Worm (Caenorhabditis elegans) whole organism, young adult: Measurements from ENCODE around the gene D1069.3.

Experiments
- B0336.3 ChIP-seq: fragments of 200-800 bp; sonication (Bioruptor generic); IDR thresholded peaks from 2 replicates; pipeline ENCODE4 v1.3.6; 2022; ENCODE audit warnings: missing genetic modification characterization, missing compliant biosample characterization
- D2030.7 ChIP-seq: fragments of 200-800 bp; sonication (Bioruptor generic); IDR thresholded peaks from 2 replicates; pipeline ENCODE4 v1.3.6; 2022; ENCODE audit warnings: missing genetic modification reagents, missing genetic modification characterization, missing compliant biosample characterization
- F33H1.4 ChIP-seq: fragments of 200-800 bp; sonication (Bioruptor generic); IDR thresholded peaks from 2 replicates; pipeline ENCODE4 v1.3.6; 2022; ENCODE audit warnings: missing genetic modification reagents, missing genetic modification characterization, missing compliant biosample characterization
- F49E8.2 ChIP-seq: sonication (generic microtip); optimal IDR thresholded peaks from 3 replicates; lab custom pipeline; 2017; ENCODE audit warnings: missing genetic modification characterization, mild to moderate bottlenecking, missing compliant biosample characterization, antibody characterized with exemption, moderate library complexity; ENCODE audit not compliant: insufficient read depth
- F57C9.4 ChIP-seq: sonication (generic microtip); optimal IDR thresholded peaks from 2 replicates; lab custom pipeline; 2017; ENCODE audit warnings: mild to moderate bottlenecking, missing genetic modification characterization, missing compliant biosample characterization
- Y53G8AR.9 ChIP-seq: fragments of 200-800 bp; sonication (Bioruptor generic); conservative IDR thresholded peaks from 2 replicates; pipeline ENCODE4 v1.3.6; 2022; ENCODE audit warnings: missing genetic modification reagents, missing genetic modification characterization, missing compliant biosample characterization
- Y79H2A.3 ChIP-seq: fragments of 200-800 bp; sonication (Bioruptor generic); conservative IDR thresholded peaks from 2 replicates; pipeline ENCODE4 v1.3.6; 2022; ENCODE audit warnings: missing genetic modification reagents, missing genetic modification characterization, missing compliant biosample characterization
- aptf-2 ChIP-seq: fragments of 200-800 bp; sonication (Bioruptor generic); conservative IDR thresholded peaks from 2 replicates; pipeline ENCODE4 v1.3.6; 2022; ENCODE audit warnings: missing genetic modification reagents, missing genetic modification characterization, missing compliant biosample characterization
- attf-5 ChIP-seq: fragments of 200-800 bp; sonication (Bioruptor generic); optimal IDR thresholded peaks from 2 replicates; lab custom pipeline; 2018; ENCODE audit warnings: mild to moderate bottlenecking, missing genetic modification characterization, missing compliant biosample characterization
- cebp-1 ChIP-seq, 2 experiments: fragments of 200-800 bp in 1 of 2; sonication (Bioruptor generic) in 1 of 2; sonication (generic microtip) in 1 of 2; IDR thresholded peaks in 1 of 2; optimal IDR thresholded peaks in 1 of 2; 2 replicates each; pipeline versions ENCODE4 v1.3.6 to Lab custom; 2017 to 2022; ENCODE audit warnings: missing compliant biosample characterization in 2 of 2, missing genetic modification characterization in 2 of 2, mild to moderate bottlenecking in 1 of 2, missing genetic modification reagents in 1 of 2, moderate library complexity in 1 of 2
- ceh-27 ChIP-seq: fragments of 200-800 bp; sonication (Bioruptor generic); optimal IDR thresholded peaks from 2 replicates; lab custom pipeline; 2018; ENCODE audit warnings: mild to moderate bottlenecking, missing genetic modification characterization, moderate library complexity, missing compliant biosample characterization
- ceh-40 ChIP-seq: fragments of 200-800 bp; sonication (Bioruptor generic); IDR thresholded peaks from 2 replicates; pipeline ENCODE4 v1.3.6; 2022; ENCODE audit warnings: missing genetic modification characterization, missing compliant biosample characterization
- egl-18 ChIP-seq: fragments of 200-800 bp; sonication (Bioruptor generic); IDR thresholded peaks from 2 replicates; pipeline ENCODE4 v1.3.6; 2022; ENCODE audit warnings: missing genetic modification reagents, missing genetic modification characterization, missing compliant biosample characterization
- egl-44 ChIP-seq: fragments of 200-800 bp; sonication (Bioruptor generic); IDR thresholded peaks from 2 replicates; pipeline ENCODE4 v1.3.6; 2022; ENCODE audit warnings: missing genetic modification reagents, missing genetic modification characterization, missing compliant biosample characterization
- ets-4 ChIP-seq: fragments of 200-800 bp; sonication (Bioruptor generic); optimal IDR thresholded peaks from 2 replicates; lab custom pipeline; 2018; ENCODE audit warnings: mild to moderate bottlenecking, missing genetic modification characterization, missing compliant biosample characterization
- hmg-1.2 ChIP-seq: fragments of 200-800 bp; sonication (Bioruptor generic); IDR thresholded peaks from 2 replicates; pipeline ENCODE4 v1.3.6; 2022; ENCODE audit warnings: missing genetic modification reagents, missing genetic modification characterization, missing compliant biosample characterization
- hrde-1 ChIP-seq: sonication (generic microtip); optimal IDR thresholded peaks from 2 replicates; lab custom pipeline; 2016; ENCODE audit warnings: missing genetic modification characterization, mild to moderate bottlenecking, missing compliant biosample characterization, moderate library complexity, missing genotype, missing genetic modification reagents, borderline replicate concordance
- lin-40 ChIP-seq: sonication (generic microtip); optimal IDR thresholded peaks from 2 replicates; lab custom pipeline; 2016; ENCODE audit warnings: missing genetic modification characterization, mild to moderate bottlenecking, missing compliant biosample characterization, missing genotype, missing genetic modification reagents
- lir-1 ChIP-seq: fragments of 200-800 bp; sonication (Bioruptor generic); conservative IDR thresholded peaks from 2 replicates; pipeline ENCODE4 v1.3.6; 2022; ENCODE audit warnings: missing genetic modification reagents, missing genetic modification characterization, missing compliant biosample characterization
- lsl-1 ChIP-seq: fragments of 200-800 bp; sonication (Bioruptor generic); optimal IDR thresholded peaks from 2 replicates; lab custom pipeline; 2018; ENCODE audit warnings: mild to moderate bottlenecking, missing genetic modification characterization, moderate library complexity, missing compliant biosample characterization
- lsy-27 ChIP-seq: sonication (generic microtip); optimal IDR thresholded peaks from 2 replicates; lab custom pipeline; 2017; ENCODE audit warnings: missing genetic modification characterization, mild to moderate bottlenecking, missing compliant biosample characterization, antibody characterized with exemption, missing genotype, borderline replicate concordance; ENCODE audit not compliant: insufficient read depth
- madf-10 ChIP-seq: sonication (generic microtip); optimal IDR thresholded peaks from 2 replicates; lab custom pipeline; 2016; ENCODE audit warnings: mild to moderate bottlenecking, missing genetic modification characterization, missing compliant biosample characterization
- madf-3 ChIP-seq: fragments of 200-800 bp; sonication (Bioruptor generic); IDR thresholded peaks from 2 replicates; pipeline ENCODE4 v1.3.6; 2022; ENCODE audit warnings: missing genetic modification reagents, missing genetic modification characterization, missing compliant biosample characterization
- mcd-1 ChIP-seq: fragments of 200-800 bp; sonication (Bioruptor generic); IDR thresholded peaks from 2 replicates; pipeline ENCODE4 v1.3.6; 2022; ENCODE audit warnings: missing genetic modification reagents, missing genetic modification characterization, missing compliant biosample characterization
- mes-4 ChIP-seq: sonication (generic microtip); optimal IDR thresholded peaks from 2 replicates; lab custom pipeline; 2016; ENCODE audit warnings: missing genotype, missing genetic modification characterization, missing compliant biosample characterization
- mxl-1 ChIP-seq: sonication (generic microtip); optimal IDR thresholded peaks from 2 replicates; lab custom pipeline; 2016; ENCODE audit warnings: missing genetic modification characterization, missing compliant biosample characterization
- nfya-2 ChIP-seq: fragments of 200-800 bp; sonication (Bioruptor generic); IDR thresholded peaks from 2 replicates; pipeline ENCODE4 v1.3.6; 2022; ENCODE audit warnings: missing genetic modification reagents, missing genetic modification characterization, missing compliant biosample characterization
- nfyb-1 ChIP-seq: fragments of 200-800 bp; sonication (Bioruptor generic); IDR thresholded peaks from 2 replicates; pipeline ENCODE4 v1.3.6; 2022; ENCODE audit warnings: missing genetic modification reagents, missing genetic modification characterization, missing compliant biosample characterization
- nhr-90 ChIP-seq: sonication (generic microtip); optimal IDR thresholded peaks from 2 replicates; lab custom pipeline; 2016; ENCODE audit warnings: missing genotype, mild to moderate bottlenecking, missing genetic modification characterization, missing compliant biosample characterization
- pbrm-1 ChIP-seq: fragments of 200-800 bp; sonication (Bioruptor generic); IDR thresholded peaks from 2 replicates; pipeline ENCODE4 v1.3.6; 2022; ENCODE audit warnings: missing genetic modification reagents, missing genetic modification characterization, missing compliant biosample characterization
- rpc-1 ChIP-seq, 2 experiments: fragments of 150-350 bp in 1 of 2; sonication (generic microtip) in 1 of 2; optimal IDR thresholded peaks; 2 replicates each; lab custom pipeline; 2014 to 2018; ENCODE audit warnings: missing biosample characterization in 1 of 2, missing genetic modification characterization in 1 of 2, missing genetic modification reagents in 1 of 2, missing genotype in 1 of 2
- snpc-3.4 ChIP-seq: sonication (generic microtip); optimal IDR thresholded peaks from 2 replicates; lab custom pipeline; 2017; ENCODE audit warnings: missing genetic modification characterization, mild to moderate bottlenecking, missing compliant biosample characterization, antibody characterized with exemption, moderate library complexity, missing genotype, missing genetic modification reagents
- xnd-1 ChIP-seq: sonication (generic microtip); optimal IDR thresholded peaks from 2 replicates; lab custom pipeline; 2016; ENCODE audit warnings: missing genotype, missing genetic modification reagents, missing genetic modification characterization, missing compliant biosample characterization
- zim-3 ChIP-seq: sonication (generic microtip); optimal IDR thresholded peaks from 2 replicates; lab custom pipeline; 2017; ENCODE audit warnings: mild to moderate bottlenecking, missing genetic modification characterization, moderate library complexity, missing compliant biosample characterization
- ztf-22 ChIP-seq: fragments of 200-800 bp; sonication (Bioruptor generic); optimal IDR thresholded peaks from 2 replicates; lab custom pipeline; 2018; ENCODE audit warnings: mild to moderate bottlenecking, missing genetic modification characterization, moderate library complexity, missing compliant biosample characterization
- ztf-25 ChIP-seq: fragments of 200-800 bp; sonication (Bioruptor generic); IDR thresholded peaks from 2 replicates; pipeline ENCODE4 v1.3.6; 2022; ENCODE audit warnings: missing genetic modification reagents, missing genetic modification characterization, missing compliant biosample characterization
- ztf-26 ChIP-seq: sonication (generic microtip); optimal IDR thresholded peaks from 2 replicates; lab custom pipeline; 2017; ENCODE audit warnings: missing genetic modification characterization, missing compliant biosample characterization
- ztf-6 ChIP-seq: fragments of 200-800 bp; sonication (Bioruptor generic); IDR thresholded peaks from 2 replicates; pipeline ENCODE4 v1.3.6; 2022; ENCODE audit warnings: missing genetic modification reagents, missing genetic modification characterization, missing compliant biosample characterization

Gene D1069.3

ce11 chrII:341282-341681 lies 6.4 kb downstream of the D1069.3 start:
- TF ChIP-seq nfyb-1 (GFP tag; lab: Robert Waterston, UW) (peak; percentile 96), nfya-2 (peak; percentile 82; the same call in 1 of the 2 replicates), Y79H2A.3 (GFP tag; lab: Robert Waterston, UW) (no peak), snpc-3.4 (tag; lab: Kevin White, UChicago) (no peak)

DNA sequence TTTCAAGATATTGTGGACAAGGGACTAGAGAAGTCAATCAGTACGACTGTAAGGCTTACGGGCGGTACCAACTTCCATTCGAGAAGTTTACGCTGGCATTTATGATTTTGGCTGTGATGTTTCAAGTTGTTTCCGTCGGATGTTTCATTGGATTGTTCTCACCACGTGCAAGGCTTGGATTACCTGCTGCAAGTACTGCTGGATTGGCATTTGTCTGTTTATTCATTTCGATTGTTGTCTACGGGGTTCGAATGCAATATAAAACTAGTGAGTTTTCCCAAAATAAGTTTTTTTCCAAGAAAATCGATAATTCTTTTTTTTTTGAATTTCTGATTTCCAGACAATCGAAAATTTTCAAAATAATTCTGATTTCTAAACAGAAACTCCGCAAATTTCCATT lies 7.0 kb downstream of the D1069.3 start:
- TF ChIP-seq F49E8.2 (tag; lab: Kevin White, UChicago), result no peak
- no peak for TF ChIP-seq pbrm-1 (GFP tag; lab: Robert Waterston, UW)
- TF ChIP-seq egl-44 (GFP tag; lab: Robert Waterston, UW), result no peak

DNA sequence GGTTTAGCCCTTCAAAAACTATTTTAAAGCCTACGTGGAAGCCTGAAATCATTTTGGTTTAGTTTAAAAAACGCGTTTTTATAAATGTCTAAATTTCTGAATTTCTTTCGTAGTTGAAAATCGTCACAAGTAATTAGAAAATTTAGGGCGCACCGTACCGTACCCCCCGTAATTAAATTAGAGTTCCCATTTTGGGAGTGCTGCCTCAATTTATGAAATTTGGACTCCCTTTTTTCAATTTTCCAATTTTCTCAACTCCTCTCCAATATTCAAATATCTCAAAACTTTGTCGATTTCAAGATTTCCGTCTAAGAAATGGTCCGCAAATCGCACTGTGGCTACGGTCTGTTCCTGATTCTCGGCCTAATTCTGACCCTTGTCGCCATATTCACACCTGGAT lies 7.5 kb downstream of the D1069.3 start, which contains the start of gene clc-31:
Gene clc-31, plus strand, starts transcription at position 301 of the 400 bp plus-strand sequence.
- TF ChIP-seq aptf-2 (GFP tag; lab: Robert Waterston, UW) (no peak), ets-4 (GFP tag; lab: Kevin White, UChicago) (no peak), cebp-1 (GFP tag; IDR thresholded peaks at IDR 0.05; lab: Robert Waterston, UW) (no peak), cebp-1 (tag; optimal IDR thresholded peaks at IDR 0.05; lab: Kevin White, UChicago) (no peak), mcd-1 (GFP tag; lab: Robert Waterston, UW) (no peak), xnd-1 (no peak), ceh-40 (no peak), F33H1.4 (GFP tag; lab: Robert Waterston, UW) (no peak), ztf-26 (no peak), mxl-1 (tag; lab: Kevin White, UChicago) (no peak), zim-3 (tag; lab: Kevin White, UChicago) (no peak), nhr-90 (no peak), B0336.3 (GFP tag; lab: Robert Waterston, UW) (no peak), hrde-1 (no peak), ceh-27 (GFP tag; lab: Kevin White, UChicago) (no peak), egl-18 (no peak), lin-40 (no peak), lsy-27 (tag; lab: Kevin White, UChicago) (no peak)

- no peak for TF ChIP-seq cebp-1 (GFP tag; IDR thresholded peaks at IDR 0.05; lab: Robert Waterston, UW)
- TF ChIP-seq cebp-1 (tag; optimal IDR thresholded peaks at IDR 0.05; lab: Kevin White, UChicago), result no peak
- no peak for TF ChIP-seq hmg-1.2 (GFP tag; lab: Robert Waterston, UW)
- TF ChIP-seq Y53G8AR.9 (GFP tag; lab: Robert Waterston, UW), result no peak
- TF ChIP-seq lir-1, result no peak
- no peak for TF ChIP-seq nhr-90
- no peak for TF ChIP-seq ztf-25 (GFP tag; lab: Robert Waterston, UW)
- TF ChIP-seq ztf-22, result no peak
- TF ChIP-seq rpc-1 (optimal IDR thresholded peaks at IDR 0.05; lab: Kevin White, UChicago), result no peak
- no peak for TF ChIP-seq rpc-1 (tag; optimal IDR thresholded peaks at IDR 0.05; lab: Kevin White, UChicago)
- no peak for TF ChIP-seq F33H1.4 (GFP tag; lab: Robert Waterston, UW)
- no peak for TF ChIP-seq ztf-6 (GFP tag; lab: Robert Waterston, UW)
- TF ChIP-seq madf-3, result no peak
- TF ChIP-seq attf-5 (GFP tag; lab: Kevin White, UChicago), result no peak
- no peak for TF ChIP-seq mes-4
- no peak for TF ChIP-seq D2030.7 (GFP tag; lab: Robert Waterston, UW)
- TF ChIP-seq lsl-1 (GFP tag; lab: Kevin White, UChicago), result no peak
- TF ChIP-seq F57C9.4, result no peak
- no peak for TF ChIP-seq madf-10 (tag; lab: Kevin White, UChicago)
- TF ChIP-seq, all 124 proteins: peak for 0
Observed at ce11 chrII:337233-337832, 10.4 kb downstream of the D1069.3 start, which contains the start of gene cpn-2. TSS of gene cpn-2 (plus strand) at chrII:337782.
